Worm (Caenorhabditis elegans) whole organism, L2 larva: Measurements from ENCODE around the gene F15B9.6.
A peak's percentile ranks its signal among the peaks of the same experiment; 100 is the strongest.

Experiments used
- C34F6.9 ChIP-seq: fragments of 150-350 bp; optimal IDR thresholded peaks from 2 replicates; lab custom pipeline; 2014; ENCODE audit warnings: missing biosample characterization, missing genetic modification characterization
- F13H6.1 ChIP-seq: sonication (generic microtip); optimal IDR thresholded peaks from 2 replicates; lab custom pipeline; 2016; ENCODE audit warnings: missing genetic modification characterization, missing compliant biosample characterization
- R02D3.7 ChIP-seq: fragments of 150-350 bp; optimal IDR thresholded peaks from 2 replicates; lab custom pipeline; 2014; ENCODE audit warnings: missing biosample characterization, missing genetic modification characterization
- Y55F3AM.14 ChIP-seq: fragments of 200-800 bp; sonication (Bioruptor generic); optimal IDR thresholded peaks from 2 replicates; lab custom pipeline; 2018; ENCODE audit warnings: mild to moderate bottlenecking, missing genetic modification characterization, missing compliant biosample characterization
- alr-1 ChIP-seq: fragments of 150-350 bp; optimal IDR thresholded peaks from 2 replicates; lab custom pipeline; 2014; ENCODE audit warnings: missing biosample characterization, missing genetic modification characterization
- aly-2 ChIP-seq: fragments of 150-350 bp; optimal IDR thresholded peaks from 2 replicates; lab custom pipeline; 2014; ENCODE audit warnings: missing biosample characterization, missing genetic modification characterization
- ama-1 ChIP-seq: fragments of 150-350 bp; optimal IDR thresholded peaks from 2 replicates; lab custom pipeline; 2018; ENCODE audit warnings: inconsistent platforms
- blmp-1 ChIP-seq: sonication (generic microtip); optimal IDR thresholded peaks from 2 replicates; lab custom pipeline; 2017; ENCODE audit warnings: missing genetic modification characterization, mild to moderate bottlenecking, missing compliant biosample characterization, antibody characterized with exemption, moderate library complexity; ENCODE audit not compliant: insufficient read depth
- ceh-16 ChIP-seq: fragments of 150-350 bp; optimal IDR thresholded peaks from 2 replicates; lab custom pipeline; 2014; ENCODE audit warnings: missing biosample characterization, missing genetic modification characterization
- ceh-82 ChIP-seq: fragments of 150-350 bp; optimal IDR thresholded peaks from 2 replicates; lab custom pipeline; 2014; ENCODE audit warnings: missing biosample characterization, missing genetic modification characterization
- crh-2 ChIP-seq: sonication (generic microtip); optimal IDR thresholded peaks from 2 replicates; lab custom pipeline; 2017; ENCODE audit warnings: missing biosample characterization, missing genetic modification characterization
- fos-1 ChIP-seq: fragments of 150-350 bp; optimal IDR thresholded peaks from 2 replicates; lab custom pipeline; 2014; ENCODE audit warnings: missing biosample characterization, missing genetic modification characterization
- gmeb-1 ChIP-seq: fragments of 150-350 bp; optimal IDR thresholded peaks from 2 replicates; lab custom pipeline; 2014; ENCODE audit warnings: missing biosample characterization, missing genetic modification characterization
- lin-11 ChIP-seq: fragments of 150-350 bp; sonication (generic microtip); optimal IDR thresholded peaks from 2 replicates; lab custom pipeline; 2014; ENCODE audit warnings: missing biosample characterization, missing genetic modification characterization, inconsistent platforms, mixed read lengths
- lin-39 ChIP-seq: fragments of 150-350 bp; optimal IDR thresholded peaks from 2 replicates; lab custom pipeline; 2014; ENCODE audit warnings: missing biosample characterization, missing genetic modification reagents, missing genetic modification characterization
- lsy-2 ChIP-seq, 2 experiments: fragments of 150-350 bp in 1 of 2; sonication (generic microtip) in 1 of 2; optimal IDR thresholded peaks; 2 replicates each; lab custom pipeline; 2014 to 2017; ENCODE audit warnings: missing biosample characterization in 2 of 2, missing genetic modification characterization in 2 of 2
- mbf-1 ChIP-seq: sonication (generic microtip); optimal IDR thresholded peaks from 2 replicates; lab custom pipeline; 2017; ENCODE audit warnings: missing biosample characterization, missing genetic modification characterization
- mdl-1 ChIP-seq, 2 experiments: fragments of 150-350 bp in 1 of 2; sonication (generic microtip) in 1 of 2; optimal IDR thresholded peaks; 2 replicates each; lab custom pipeline; 2017; ENCODE audit warnings: missing biosample characterization in 2 of 2, missing genetic modification characterization in 2 of 2
- nhr-10 ChIP-seq: sonication (generic microtip); optimal IDR thresholded peaks from 2 replicates; lab custom pipeline; 2017; ENCODE audit warnings: missing biosample characterization, missing genetic modification characterization
- nhr-11 ChIP-seq: fragments of 150-350 bp; optimal IDR thresholded peaks from 2 replicates; lab custom pipeline; 2014; ENCODE audit warnings: missing biosample characterization, missing genetic modification characterization
- nhr-129 ChIP-seq: fragments of 150-350 bp; optimal IDR thresholded peaks from 2 replicates; lab custom pipeline; 2014; ENCODE audit warnings: missing biosample characterization, missing genetic modification characterization
- nhr-21 ChIP-seq: fragments of 150-350 bp; optimal IDR thresholded peaks from 2 replicates; lab custom pipeline; 2014; ENCODE audit warnings: missing biosample characterization, missing genetic modification characterization
- nhr-23 ChIP-seq: fragments of 150-350 bp; optimal IDR thresholded peaks from 2 replicates; lab custom pipeline; 2014; ENCODE audit warnings: missing biosample characterization, missing genetic modification reagents, missing genetic modification characterization
- nhr-237 ChIP-seq: fragments of 150-350 bp; optimal IDR thresholded peaks from 2 replicates; lab custom pipeline; 2014; ENCODE audit warnings: missing biosample characterization, missing genetic modification characterization
- nhr-25 ChIP-seq: fragments of 150-350 bp; sonication (generic microtip); optimal IDR thresholded peaks from 3 replicates; lab custom pipeline; 2014; ENCODE audit warnings: missing biosample characterization, missing genetic modification characterization
- nhr-6 ChIP-seq: fragments of 150-350 bp; optimal IDR thresholded peaks from 2 replicates; lab custom pipeline; 2014; ENCODE audit warnings: missing biosample characterization, missing genetic modification characterization
- sem-4 ChIP-seq: fragments of 150-350 bp; optimal IDR thresholded peaks from 2 replicates; lab custom pipeline; 2014; ENCODE audit warnings: missing biosample characterization, missing genetic modification reagents, missing genetic modification characterization
- skn-1 ChIP-seq: sonication (generic microtip); optimal IDR thresholded peaks from 2 replicates; lab custom pipeline; 2017; ENCODE audit warnings: missing biosample characterization, missing genetic modification characterization
- sma-3 ChIP-seq: sonication (generic microtip); optimal IDR thresholded peaks from 2 replicates; lab custom pipeline; 2016; ENCODE audit warnings: missing genetic modification reagents, missing genetic modification characterization, missing compliant biosample characterization
- sma-9 ChIP-seq, 2 experiments: fragments of 150-350 bp in 1 of 2; sonication (generic microtip) in 1 of 2; optimal IDR thresholded peaks; 2 replicates each; lab custom pipeline; 2014 to 2016; ENCODE audit warnings: missing genetic modification characterization in 2 of 2, mild to moderate bottlenecking in 1 of 2, missing biosample characterization in 1 of 2, missing compliant biosample characterization in 1 of 2, missing genetic modification reagents in 1 of 2, moderate library complexity in 1 of 2
- unc-39 ChIP-seq: fragments of 150-350 bp; optimal IDR thresholded peaks from 2 replicates; lab custom pipeline; 2014; ENCODE audit warnings: missing biosample characterization, missing genetic modification characterization
- unc-55 ChIP-seq: fragments of 150-350 bp; sonication (generic microtip); optimal IDR thresholded peaks from 3 replicates; lab custom pipeline; 2014; ENCODE audit warnings: missing biosample characterization, missing genetic modification reagents, missing genetic modification characterization
- unc-62 ChIP-seq: fragments of 150-350 bp; optimal IDR thresholded peaks from 2 replicates; lab custom pipeline; 2014; ENCODE audit warnings: missing biosample characterization, missing genetic modification reagents, missing genetic modification characterization
- zag-1 ChIP-seq: fragments of 150-350 bp; optimal IDR thresholded peaks from 2 replicates; lab custom pipeline; 2014; ENCODE audit warnings: missing biosample characterization, missing genetic modification characterization
- ztf-1 ChIP-seq: fragments of 200-800 bp; sonication (Bioruptor generic); conservative IDR thresholded peaks from 2 replicates; pipeline ENCODE4 v1.3.6; 2022; ENCODE audit warnings: missing genetic modification characterization, missing compliant biosample characterization
- ztf-4 ChIP-seq: fragments of 150-350 bp; optimal IDR thresholded peaks from 2 replicates; lab custom pipeline; 2014; ENCODE audit warnings: missing biosample characterization, missing genetic modification characterization

Gene F15B9.6

DNA sequence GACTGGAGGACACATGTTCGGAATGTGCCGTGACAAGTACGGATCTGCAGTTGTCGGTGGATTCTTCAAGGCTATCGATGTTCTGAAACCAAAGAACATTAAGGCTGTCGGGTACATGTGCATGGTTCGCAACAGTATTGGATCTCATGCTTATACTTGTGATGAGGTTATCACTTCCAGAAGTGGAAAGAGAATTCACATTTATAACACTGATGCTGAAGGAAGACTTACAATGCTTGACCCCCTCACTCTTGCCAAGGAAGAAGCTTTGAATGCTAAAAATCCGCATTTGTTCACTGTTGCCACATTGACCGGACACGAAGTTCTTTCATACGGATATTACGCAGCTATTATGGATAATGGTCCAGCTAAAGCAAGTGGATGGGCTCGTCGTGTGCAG lies 31.1 kb downstream of the F15B9.6 start:
- no peak for TF ChIP-seq ceh-82
- no peak for TF ChIP-seq nhr-237 (tag; lab: Kevin White, UChicago)
- TF ChIP-seq lsy-2 (tag; optimal IDR thresholded peaks at IDR 0.05; lab: Kevin White, UChicago) = no peak
- TF ChIP-seq ceh-16 (tag; lab: Kevin White, UChicago) = no peak
- TF ChIP-seq nhr-129 (tag; lab: Kevin White, UChicago) = no peak
- no peak for TF ChIP-seq gmeb-1 (tag; lab: Kevin White, UChicago)
- TF ChIP-seq lin-39 (tag; lab: Kevin White, UChicago) = no peak
- TF ChIP-seq sma-3 (GFP tag; lab: Kevin White, UChicago) = no peak
- TF ChIP-seq nhr-11 (tag; lab: Kevin White, UChicago) = no peak
- TF ChIP-seq unc-62 = no peak
- TF ChIP-seq sem-4 (tag; lab: Kevin White, UChicago) = no peak
- TF ChIP-seq F13H6.1 (tag; lab: Kevin White, UChicago) = no peak
- TF ChIP-seq nhr-10 (tag; lab: Kevin White, UChicago) = no peak
- no peak for TF ChIP-seq skn-1 (tag; lab: Kevin White, UChicago)
- TF ChIP-seq blmp-1 = no peak
- TF ChIP-seq fos-1 (tag; lab: Kevin White, UChicago) = no peak
- TF ChIP-seq, all 48 proteins: peak for 0

DNA sequence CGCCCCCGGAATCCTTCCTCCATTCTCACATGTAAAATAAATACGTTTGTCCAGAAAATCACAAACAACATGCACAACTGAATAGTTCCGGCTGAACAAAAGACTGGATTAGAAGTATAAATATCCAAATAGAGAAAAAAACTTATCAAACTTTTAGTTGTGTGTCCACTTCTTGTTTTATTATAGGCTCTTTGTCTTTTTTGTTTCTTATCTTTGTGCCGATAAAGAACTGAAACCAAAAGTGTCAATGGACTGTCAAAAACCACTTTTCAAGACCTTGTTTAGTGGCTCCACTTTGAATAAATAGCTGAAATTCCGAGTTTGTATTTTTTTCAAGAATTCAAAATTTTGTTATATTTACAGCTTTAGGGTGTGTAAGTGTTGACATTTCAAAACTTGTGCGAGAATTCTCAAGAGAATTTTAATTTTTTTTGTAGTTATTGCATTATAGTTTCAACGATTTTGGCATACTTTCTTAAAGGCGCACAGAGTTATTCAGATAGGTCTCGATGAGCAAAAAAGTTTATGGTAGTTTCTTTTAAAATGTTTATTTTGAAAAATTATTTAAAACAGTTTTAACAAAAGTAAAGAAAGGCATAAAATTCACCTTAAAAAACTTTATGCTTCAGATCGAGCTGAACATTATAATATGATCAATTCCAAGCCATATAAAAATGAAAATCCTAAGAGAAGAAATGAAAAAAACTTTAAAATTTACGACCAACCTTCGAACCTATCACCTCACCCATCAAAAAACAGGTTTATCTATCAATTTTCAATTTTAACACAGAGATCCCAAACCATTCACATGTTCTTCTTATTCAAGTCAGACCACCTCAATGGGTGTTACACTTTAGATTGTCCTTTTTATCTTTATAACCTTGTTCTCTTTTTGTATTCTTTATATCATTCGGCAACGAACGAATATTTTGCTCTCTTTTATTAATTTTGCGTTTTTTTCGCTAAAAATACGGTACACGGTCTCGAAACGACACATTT lies 32.5 kb downstream of the F15B9.6 start:
- TF ChIP-seq nhr-25 (peak; percentile 60), C34F6.9 (tag; lab: Kevin White, UChicago) (no peak), nhr-21 (peak; percentile 37), mdl-1 (tag; optimal IDR thresholded peaks at IDR 0.05; lab: Kevin White, UChicago) (no peak), sma-9 (GFP tag; optimal IDR thresholded peaks at IDR 0.05; lab: Kevin White, UChicago) (peak; percentile 64), sma-9 (tag; optimal IDR thresholded peaks at IDR 0.05; lab: Kevin White, UChicago) (no peak), sma-3 (GFP tag; lab: Kevin White, UChicago) (peak; percentile 20), blmp-1 (peak; percentile 23), fos-1 (tag; lab: Kevin White, UChicago) (peak; percentile 34)

DNA sequence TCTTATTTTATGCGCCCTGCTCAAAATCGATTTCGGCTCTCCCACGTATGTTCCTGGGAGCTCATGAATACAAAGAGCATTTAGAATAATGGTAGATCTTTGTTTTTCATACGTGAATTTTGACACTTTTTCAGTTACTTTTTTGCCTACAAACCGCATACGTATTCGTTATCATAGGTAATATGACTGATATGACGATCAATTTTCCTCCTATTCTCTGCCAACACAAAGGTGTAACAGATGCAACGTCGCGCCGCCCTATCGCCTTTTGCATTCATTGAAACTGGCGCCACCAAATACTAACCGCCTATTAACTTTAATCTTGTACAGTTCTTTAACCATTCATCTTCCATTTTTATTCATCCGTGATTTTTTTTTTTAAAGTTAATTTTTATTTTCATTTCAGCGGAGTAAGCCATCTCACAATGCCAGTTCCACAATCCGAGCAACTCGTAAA lies 33.7 kb downstream of the F15B9.6 start, which contains the start of gene W07G4.5:
Gene W07G4.5 (plus strand): TSS at position 407 of the 457 bp plus-strand sequence.
- TF ChIP-seq C34F6.9 (tag; lab: Kevin White, UChicago) (no peak), aly-2 (no peak), crh-2 (peak; percentile 54), fos-1 (tag; lab: Kevin White, UChicago) (peak; percentile 26), sma-9 (GFP tag; optimal IDR thresholded peaks at IDR 0.05; lab: Kevin White, UChicago) (peak; percentile 38), sma-9 (tag; optimal IDR thresholded peaks at IDR 0.05; lab: Kevin White, UChicago) (no peak)

DNA sequence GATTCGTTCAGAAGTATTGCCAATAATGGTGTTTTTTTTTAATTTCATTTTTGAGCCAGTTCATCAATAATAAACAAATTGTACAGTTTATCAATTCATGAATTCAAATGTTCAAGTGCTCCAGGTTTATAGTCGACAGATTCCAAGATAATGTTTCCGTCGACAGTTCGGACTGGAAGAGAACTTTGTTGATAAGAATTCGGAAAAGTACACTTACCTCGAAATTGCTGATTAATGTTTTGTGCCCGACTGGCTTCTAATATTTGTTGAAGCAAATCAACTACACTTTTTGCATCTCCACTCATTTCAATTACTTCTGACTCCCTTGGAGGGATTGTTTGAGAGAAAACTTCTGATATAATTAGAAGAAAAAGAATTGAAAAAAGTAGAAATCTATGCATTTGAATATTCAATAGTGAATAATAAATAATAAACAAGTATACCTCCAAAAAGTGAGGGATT lies 35.2 kb downstream of the F15B9.6 start, which contains the start of gene W07G4.8:
Gene W07G4.8 (minus strand): TSS at position 412 of the 462 bp plus-strand sequence.
- TF ChIP-seq sma-9 (GFP tag; optimal IDR thresholded peaks at IDR 0.05; lab: Kevin White, UChicago) = peak; percentile 50
- no peak for TF ChIP-seq sma-9 (tag; optimal IDR thresholded peaks at IDR 0.05; lab: Kevin White, UChicago)
- no peak for TF ChIP-seq unc-39 (tag; lab: Kevin White, UChicago)
- TF ChIP-seq mbf-1 (tag; lab: Kevin White, UChicago) = no peak
- no peak for TF ChIP-seq alr-1
- TF ChIP-seq ztf-4 (tag; lab: Kevin White, UChicago) = no peak
- no peak for TF ChIP-seq ztf-1
- no peak for TF ChIP-seq nhr-21
- TF ChIP-seq unc-55 = no peak
- TF ChIP-seq zag-1 = no peak
- TF ChIP-seq mdl-1 (tag; optimal IDR thresholded peaks at IDR 0.05; lab: Kevin White, UChicago) = no peak
- TF ChIP-seq nhr-10 (tag; lab: Kevin White, UChicago) = no peak
- TF ChIP-seq sma-3 (GFP tag; lab: Kevin White, UChicago) = no peak
- no peak for TF ChIP-seq lin-11 (tag; lab: Kevin White, UChicago)
- TF ChIP-seq nhr-6 (tag; lab: Kevin White, UChicago) = no peak
- no peak for TF ChIP-seq Y55F3AM.14 (GFP tag; lab: Kevin White, UChicago)
- TF ChIP-seq gmeb-1 (tag; lab: Kevin White, UChicago) = peak; percentile 10
- peak; percentile 62 for TF ChIP-seq fos-1 (tag; lab: Kevin White, UChicago)
- TF ChIP-seq nhr-23 (tag; lab: Kevin White, UChicago) = no peak
- TF ChIP-seq ceh-16 (tag; lab: Kevin White, UChicago) = no peak
- no peak for TF ChIP-seq aly-2
- TF ChIP-seq sem-4 (tag; lab: Kevin White, UChicago) = no peak
- no peak for TF ChIP-seq lsy-2 (tag; optimal IDR thresholded peaks at IDR 0.05; lab: Kevin White, UChicago)
- TF ChIP-seq ama-1 = no peak
- TF ChIP-seq R02D3.7 = no peak
- no peak for TF ChIP-seq lin-39 (tag; lab: Kevin White, UChicago)
- TF ChIP-seq, all 48 proteins: peak for 3
